Worm (Caenorhabditis elegans): ENCODE data around the gene rimb-1.

Gene rimb-1

ce11 chrIII:1833984-1834563, 45.9 kb downstream of the rimb-1 start, which contains the start of gene rexd-1:
Gene rexd-1 (plus strand): TSS chrIII:1834513.
- TF ChIP-seq med-1 (GFP tag; optimal IDR thresholded peaks at IDR 0.05; ENCODE audit: insufficient read depth) (no peak), T22C8.4 (GFP tag; IDR thresholded peaks at IDR 0.05) (peak; percentile 84; the same call in 1 of the 2 replicates)

DNA sequence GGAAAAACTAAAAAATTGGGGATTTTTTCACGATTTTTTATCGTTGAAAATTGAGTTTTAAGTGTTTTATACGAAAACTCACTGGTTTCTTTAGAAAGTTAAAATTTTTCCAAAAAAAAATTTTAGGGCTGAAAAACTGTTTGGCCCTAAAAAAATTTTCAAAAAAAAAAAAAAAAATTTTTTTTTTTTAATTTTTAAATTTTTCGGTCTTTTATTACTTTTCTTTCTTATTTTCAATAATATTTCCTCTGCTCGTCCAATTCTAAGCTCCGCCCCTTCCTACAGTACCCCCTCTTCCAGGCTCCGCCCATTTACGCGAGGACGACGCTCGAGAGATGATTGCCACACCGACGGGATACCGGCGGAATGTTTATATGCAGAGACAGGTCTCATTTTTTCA, 60.6 kb downstream of the rimb-1 start, which contains the start of gene pqn-82:
Gene pqn-82 (plus strand): TSS at position 301 of the 400 bp plus-strand sequence.
- TF ChIP-seq klf-2 (GFP tag; conservative IDR thresholded peaks at IDR 0.05) (no peak), ztf-29 (GFP tag; IDR thresholded peaks at IDR 0.05) (no peak), ref-1 (GFP tag; conservative IDR thresholded peaks at IDR 0.05) (no peak), T22C8.4 (GFP tag; IDR thresholded peaks at IDR 0.05) (no peak), ztf-23 (GFP tag; IDR thresholded peaks at IDR 0.05) (no peak), cog-1 (tag; optimal IDR thresholded peaks at IDR 0.05) (no peak), med-1 (GFP tag; optimal IDR thresholded peaks at IDR 0.05; ENCODE audit: insufficient read depth) (no peak), tab-1 (GFP tag; IDR thresholded peaks at IDR 0.05) (no peak), flt-1 (GFP tag; IDR thresholded peaks at IDR 0.05) (no peak)

ce11 chrIII:1852126-1852717, 64.1 kb downstream of the rimb-1 start:
- TF ChIP-seq klf-2 (GFP tag; conservative IDR thresholded peaks at IDR 0.05) (no peak), cog-1 (tag; optimal IDR thresholded peaks at IDR 0.05) (no peak), T22C8.4 (GFP tag; IDR thresholded peaks at IDR 0.05) (peak; percentile 60), med-1 (GFP tag; optimal IDR thresholded peaks at IDR 0.05; ENCODE audit: insufficient read depth) (no peak)

- TF ChIP-seq med-1 (GFP tag; optimal IDR thresholded peaks at IDR 0.05; ENCODE audit: insufficient read depth) = no peak
- TF ChIP-seq klf-2 (GFP tag; conservative IDR thresholded peaks at IDR 0.05) = no peak
- TF ChIP-seq ref-1 (GFP tag; conservative IDR thresholded peaks at IDR 0.05) = no peak
Observed at ce11 chrIII:1853944-1854343, 65.8 kb downstream of the rimb-1 start.

DNA sequence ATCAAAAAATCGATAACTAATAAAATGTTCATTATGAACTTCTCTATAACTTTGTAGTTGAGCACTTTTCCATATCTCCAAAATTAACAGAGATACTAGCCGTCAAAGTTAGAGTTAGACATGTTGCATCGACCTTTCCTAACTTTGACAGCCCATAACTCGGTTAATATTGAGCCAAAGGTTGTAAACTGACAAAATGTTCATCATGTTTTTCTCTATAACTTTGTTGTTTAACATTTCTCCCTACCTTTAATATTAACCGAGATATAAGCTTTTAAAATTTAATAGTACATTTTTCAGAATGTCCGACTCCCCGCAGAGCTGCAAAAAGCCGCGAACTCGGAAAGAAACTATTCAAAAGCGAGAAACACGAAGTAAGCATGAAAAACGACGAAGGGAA, 67.0 kb downstream of the rimb-1 start, which contains the start of gene hlh-33:
Gene hlh-33 (plus strand): TSS at position 301 of the 400 bp plus-strand sequence.
- TF ChIP-seq ref-1 (GFP tag; conservative IDR thresholded peaks at IDR 0.05) (no peak), flt-1 (GFP tag; IDR thresholded peaks at IDR 0.05) (no peak), ztf-29 (GFP tag; IDR thresholded peaks at IDR 0.05) (no peak)

DNA sequence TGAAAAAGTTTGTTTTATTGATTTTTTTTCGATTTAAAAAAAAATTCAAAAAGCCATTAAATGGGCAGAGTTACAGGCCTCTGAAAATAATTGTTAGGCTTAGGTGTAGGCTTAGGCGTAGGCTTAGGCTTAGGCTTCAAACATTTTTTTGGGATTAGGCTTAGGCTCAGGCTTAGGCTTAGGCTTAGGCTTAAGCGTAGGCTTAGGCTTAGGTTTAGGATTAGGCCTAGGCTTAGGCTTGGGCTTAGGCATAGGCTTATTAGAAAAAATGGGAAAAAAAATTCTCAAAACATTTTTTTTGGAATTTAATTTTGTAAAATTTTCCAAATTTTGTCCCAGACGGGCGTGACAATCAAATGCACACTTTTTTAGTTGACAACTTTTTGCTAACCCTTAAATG, 68.0 kb downstream of the rimb-1 start:
- TF ChIP-seq ref-1 (GFP tag; conservative IDR thresholded peaks at IDR 0.05) = no peak
- no peak for TF ChIP-seq med-1 (GFP tag; optimal IDR thresholded peaks at IDR 0.05; ENCODE audit: insufficient read depth)
- TF ChIP-seq ztf-29 (GFP tag; IDR thresholded peaks at IDR 0.05) = no peak
- TF ChIP-seq tab-1 (GFP tag; IDR thresholded peaks at IDR 0.05) = no peak
- no peak for TF ChIP-seq cog-1 (tag; optimal IDR thresholded peaks at IDR 0.05)
- no peak for TF ChIP-seq klf-2 (GFP tag; conservative IDR thresholded peaks at IDR 0.05)
- no peak for TF ChIP-seq ztf-23 (GFP tag; IDR thresholded peaks at IDR 0.05)
- TF ChIP-seq T22C8.4 (GFP tag; IDR thresholded peaks at IDR 0.05) = no peak

DNA sequence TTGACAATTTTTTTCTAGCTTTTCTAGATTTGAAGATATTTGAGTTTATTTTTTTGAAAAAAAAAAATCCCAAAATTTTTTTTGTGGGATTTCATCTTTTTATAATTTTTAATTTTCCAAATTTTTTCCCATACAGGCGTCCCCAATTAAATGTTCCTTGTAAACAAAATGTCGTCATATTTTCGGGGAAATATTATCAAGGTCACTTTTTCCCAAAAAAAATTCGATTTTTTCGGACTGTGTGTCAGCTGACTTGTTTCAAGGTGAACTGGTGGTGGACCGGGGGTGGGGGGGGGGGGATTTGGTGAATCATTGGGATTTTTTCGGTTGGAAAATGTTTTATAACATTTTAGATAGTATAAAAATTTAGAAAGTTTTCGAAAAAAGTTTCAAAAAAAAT, 68.5 kb downstream of the rimb-1 start:
- TF ChIP-seq tab-1 (GFP tag; IDR thresholded peaks at IDR 0.05) = no peak
- TF ChIP-seq ztf-23 (GFP tag; IDR thresholded peaks at IDR 0.05) = no peak
- no peak for TF ChIP-seq klf-2 (GFP tag; conservative IDR thresholded peaks at IDR 0.05)
- no peak for TF ChIP-seq flt-1 (GFP tag; IDR thresholded peaks at IDR 0.05)
- TF ChIP-seq T22C8.4 (GFP tag; IDR thresholded peaks at IDR 0.05) = no peak
- TF ChIP-seq ztf-29 (GFP tag; IDR thresholded peaks at IDR 0.05) = no peak
- TF ChIP-seq ref-1 (GFP tag; conservative IDR thresholded peaks at IDR 0.05) = no peak
- no peak for TF ChIP-seq cog-1 (tag; optimal IDR thresholded peaks at IDR 0.05)
- TF ChIP-seq med-1 (GFP tag; optimal IDR thresholded peaks at IDR 0.05; ENCODE audit: insufficient read depth) = no peak

All from whole organism, midembryonic.